Worm (Caenorhabditis elegans) whole organism, L4 larva: ENCODE measurements around the gene pitp-1.

Experiments
- D1046.2 ChIP-seq: fragments of 200-800 bp; sonication (Bioruptor generic); IDR thresholded peaks from 2 replicates; pipeline ENCODE4 v1.3.6; 2022; ENCODE audit warnings: missing genetic modification characterization, missing compliant biosample characterization
- F10B5.3 ChIP-seq: sonication (generic microtip); optimal IDR thresholded peaks from 2 replicates; lab custom pipeline; 2016; ENCODE audit warnings: mild to moderate bottlenecking, missing genetic modification characterization, missing compliant biosample characterization
- F26F4.8 ChIP-seq: fragments of 200-800 bp; sonication (Bioruptor generic); conservative IDR thresholded peaks from 2 replicates; pipeline ENCODE4 v1.3.6; 2022; ENCODE audit warnings: missing genetic modification characterization, missing compliant biosample characterization
- F37D6.2 ChIP-seq: sonication (generic microtip); optimal IDR thresholded peaks from 2 replicates; lab custom pipeline; 2016; ENCODE audit warnings: mild to moderate bottlenecking, missing genetic modification characterization, missing compliant biosample characterization
- F49E8.2 ChIP-seq: sonication (generic microtip); optimal IDR thresholded peaks from 2 replicates; lab custom pipeline; 2016; ENCODE audit warnings: missing compliant biosample characterization, mild to moderate bottlenecking, missing genetic modification characterization, borderline replicate concordance
- R02D3.7 ChIP-seq: fragments of 150-350 bp; sonication (generic microtip); optimal IDR thresholded peaks from 3 replicates; lab custom pipeline; 2014; ENCODE audit warnings: missing biosample characterization, missing genetic modification characterization
- Y105C5A.15 ChIP-seq: fragments of 200-800 bp; sonication (Bioruptor generic); IDR thresholded peaks from 2 replicates; pipeline ENCODE4 v1.3.6; 2022; ENCODE audit warnings: missing genetic modification characterization, missing compliant biosample characterization
- ZK337.2 ChIP-seq: fragments of 200-800 bp; sonication (Bioruptor generic); IDR thresholded peaks from 2 replicates; pipeline ENCODE4 v1.3.6; 2022; ENCODE audit warnings: missing genetic modification reagents, missing genetic modification characterization, missing compliant biosample characterization
- aha-1 ChIP-seq: fragments of 150-350 bp; peaks from one replicate; lab custom pipeline; 2014; ENCODE audit warnings: missing biosample characterization, missing genetic modification characterization
- ama-1 ChIP-seq: fragments of 150-350 bp; optimal IDR thresholded peaks from 2 replicates; lab custom pipeline; 2014; ENCODE audit warnings: inconsistent platforms, mixed read lengths
- arid-1 ChIP-seq: fragments of 200-800 bp; sonication (Bioruptor generic); conservative IDR thresholded peaks from 2 replicates; pipeline ENCODE4 v1.3.6; 2022; ENCODE audit warnings: missing genetic modification reagents, missing genetic modification characterization, missing compliant biosample characterization
- ceh-28 ChIP-seq: fragments of 150-350 bp; optimal IDR thresholded peaks from 2 replicates; lab custom pipeline; 2014; ENCODE audit warnings: missing biosample characterization, missing genetic modification reagents, missing genetic modification characterization
- ceh-32 ChIP-seq: sonication (generic microtip); optimal IDR thresholded peaks from 2 replicates; lab custom pipeline; 2016; ENCODE audit warnings: mild to moderate bottlenecking, missing genetic modification characterization, missing compliant biosample characterization; ENCODE audit not compliant: poor library complexity
- ces-1 ChIP-seq: fragments of 150-350 bp; sonication (generic microtip); optimal IDR thresholded peaks from 4 replicates; lab custom pipeline; 2014; ENCODE audit warnings: missing biosample characterization, missing genetic modification reagents, missing genetic modification characterization
- ctbp-1 ChIP-seq: fragments of 200-800 bp; sonication (Bioruptor generic); IDR thresholded peaks from 2 replicates; pipeline ENCODE4 v1.3.6; 2022; ENCODE audit warnings: missing genetic modification reagents, missing genetic modification characterization, missing compliant biosample characterization
- daf-12 ChIP-seq: fragments of 150-350 bp; optimal IDR thresholded peaks from 2 replicates; lab custom pipeline; 2014; ENCODE audit warnings: missing biosample characterization, missing genetic modification reagents, missing genetic modification characterization
- daf-16 ChIP-seq, 3 experiments: sonication (generic microtip); optimal IDR thresholded peaks; 2 replicates each; lab custom pipeline; 2016 to 2017; ENCODE audit warnings: missing genetic modification characterization in 3 of 3, missing genetic modification reagents in 3 of 3, mild to moderate bottlenecking in 2 of 3, missing compliant biosample characterization in 2 of 3, missing biosample characterization in 1 of 3, moderate library complexity in 1 of 3
- daf-19 ChIP-seq: fragments of 200-800 bp; sonication (Bioruptor generic); conservative IDR thresholded peaks from 2 replicates; pipeline ENCODE4 v1.3.6; 2022; ENCODE audit warnings: missing genetic modification characterization, missing compliant biosample characterization
- dpl-1 ChIP-seq: fragments of 150-350 bp; optimal IDR thresholded peaks from 2 replicates; lab custom pipeline; 2014; ENCODE audit warnings: missing biosample characterization, missing genetic modification reagents, missing genetic modification characterization
- dve-1 ChIP-seq: sonication (generic microtip); optimal IDR thresholded peaks from 2 replicates; lab custom pipeline; 2017; ENCODE audit warnings: antibody characterized with exemption, mild to moderate bottlenecking, missing genetic modification characterization, missing compliant biosample characterization; ENCODE audit not compliant: insufficient read depth
- egl-43 ChIP-seq: fragments of 200-800 bp; sonication (Bioruptor generic); IDR thresholded peaks from 2 replicates; pipeline ENCODE4 v1.3.6; 2022; ENCODE audit warnings: missing genetic modification reagents, missing genetic modification characterization, missing compliant biosample characterization
- hlh-11 ChIP-seq: fragments of 200-800 bp; sonication (Bioruptor generic); optimal IDR thresholded peaks from 2 replicates; lab custom pipeline; 2018; ENCODE audit warnings: mild to moderate bottlenecking, missing genetic modification characterization, missing compliant biosample characterization
- hlh-30 ChIP-seq: sonication (generic microtip); optimal IDR thresholded peaks from 2 replicates; lab custom pipeline; 2017; ENCODE audit warnings: antibody characterized with exemption, mild to moderate bottlenecking, missing genetic modification characterization, missing compliant biosample characterization; ENCODE audit not compliant: insufficient read depth
- hmg-1.1 ChIP-seq: fragments of 200-800 bp; sonication (Bioruptor generic); IDR thresholded peaks from 2 replicates; pipeline ENCODE4 v1.3.6; 2022; ENCODE audit warnings: missing genetic modification reagents, missing genetic modification characterization, missing compliant biosample characterization
- jun-1 ChIP-seq: fragments of 150-350 bp; optimal IDR thresholded peaks from 2 replicates; lab custom pipeline; 2014; ENCODE audit warnings: missing biosample characterization, missing genetic modification reagents, missing genetic modification characterization
- lim-7 ChIP-seq: fragments of 200-800 bp; sonication (Bioruptor generic); IDR thresholded peaks from 2 replicates; pipeline ENCODE4 v1.3.6; 2022; ENCODE audit warnings: missing genetic modification characterization, missing compliant biosample characterization
- lin-1 ChIP-seq: fragments of 200-800 bp; sonication (Bioruptor generic); IDR thresholded peaks from 2 replicates; pipeline ENCODE4 v1.3.6; 2022; ENCODE audit warnings: missing genetic modification reagents, missing genetic modification characterization, missing compliant biosample characterization
- lin-13 ChIP-seq: fragments of 150-350 bp; optimal IDR thresholded peaks from 2 replicates; lab custom pipeline; 2014; ENCODE audit warnings: missing biosample characterization, missing genetic modification reagents, missing genetic modification characterization
- lin-29 ChIP-seq: fragments of 200-800 bp; sonication (Bioruptor generic); IDR thresholded peaks from 2 replicates; pipeline ENCODE4 v1.3.6; 2022; ENCODE audit warnings: missing genetic modification reagents, missing genetic modification characterization, missing compliant biosample characterization
- lin-38 ChIP-seq: fragments of 200-800 bp; sonication (Bioruptor generic); IDR thresholded peaks from 2 replicates; pipeline ENCODE4 v1.3.6; 2022; ENCODE audit warnings: missing genetic modification reagents, missing genetic modification characterization, missing compliant biosample characterization
- madf-5 ChIP-seq, 2 experiments: fragments of 200-800 bp; sonication (Bioruptor generic); IDR thresholded peaks; 2 replicates each; pipeline ENCODE4 v1.3.6; 2022; ENCODE audit warnings: missing compliant biosample characterization in 2 of 2, missing genetic modification characterization in 2 of 2
- madf-9 ChIP-seq: fragments of 200-800 bp; sonication (Bioruptor generic); conservative IDR thresholded peaks from 2 replicates; pipeline ENCODE4 v1.3.6; 2022; ENCODE audit warnings: missing genetic modification reagents, missing genetic modification characterization, missing compliant biosample characterization
- mep-1 ChIP-seq: fragments of 150-350 bp; sonication (generic microtip); optimal IDR thresholded peaks from 3 replicates; lab custom pipeline; 2014; ENCODE audit warnings: missing biosample characterization, missing genetic modification characterization
- nhr-10 ChIP-seq: fragments of 150-350 bp; optimal IDR thresholded peaks from 2 replicates; lab custom pipeline; 2014; ENCODE audit warnings: missing biosample characterization, missing genetic modification characterization
- nhr-25 ChIP-seq: sonication (generic microtip); optimal IDR thresholded peaks from 2 replicates; lab custom pipeline; 2017; ENCODE audit warnings: missing genetic modification characterization, mild to moderate bottlenecking, missing compliant biosample characterization, antibody characterized with exemption, moderate library complexity, borderline replicate concordance; ENCODE audit not compliant: insufficient read depth
- nhr-28 ChIP-seq: fragments of 150-350 bp; optimal IDR thresholded peaks from 2 replicates; lab custom pipeline; 2014; ENCODE audit warnings: missing biosample characterization, missing genetic modification characterization
- nhr-42 ChIP-seq: fragments of 200-800 bp; sonication (Bioruptor generic); IDR thresholded peaks from 2 replicates; pipeline ENCODE4 v1.3.6; 2022; ENCODE audit warnings: missing genetic modification characterization, missing compliant biosample characterization
- nhr-77 ChIP-seq: fragments of 150-350 bp; optimal IDR thresholded peaks from 2 replicates; lab custom pipeline; 2014; ENCODE audit warnings: missing biosample characterization, missing genetic modification characterization
- php-3 ChIP-seq: fragments of 200-800 bp; sonication (Bioruptor generic); IDR thresholded peaks from 2 replicates; pipeline ENCODE4 v1.3.6; 2022; ENCODE audit warnings: missing genetic modification reagents, missing genetic modification characterization, missing compliant biosample characterization
- pqm-1 ChIP-seq: sonication (generic microtip); optimal IDR thresholded peaks from 2 replicates; lab custom pipeline; 2017; ENCODE audit warnings: missing biosample characterization, missing genetic modification characterization
- rbr-2 ChIP-seq: sonication (generic microtip); optimal IDR thresholded peaks from 2 replicates; lab custom pipeline; 2016; ENCODE audit warnings: missing genotype, missing genetic modification characterization, missing compliant biosample characterization
- skn-1 ChIP-seq: fragments of 150-350 bp; optimal IDR thresholded peaks from 2 replicates; lab custom pipeline; 2014; ENCODE audit warnings: missing biosample characterization, missing genetic modification characterization
- snpc-1.2 ChIP-seq: fragments of 200-800 bp; sonication (Bioruptor generic); IDR thresholded peaks from 2 replicates; pipeline ENCODE4 v1.3.6; 2022; ENCODE audit warnings: missing genetic modification reagents, missing genetic modification characterization, missing compliant biosample characterization
- spr-3 ChIP-seq: fragments of 200-800 bp; sonication (Bioruptor generic); optimal IDR thresholded peaks from 2 replicates; lab custom pipeline; 2018; ENCODE audit warnings: mild to moderate bottlenecking, missing genetic modification characterization, missing compliant biosample characterization
- tra-1 ChIP-seq: fragments of 200-800 bp; sonication (Bioruptor generic); IDR thresholded peaks from 2 replicates; pipeline ENCODE4 v1.3.6; 2022; ENCODE audit warnings: missing genetic modification reagents, missing genetic modification characterization, missing compliant biosample characterization
- unc-62 ChIP-seq, 3 experiments: fragments of 150-350 bp in 1 of 3; sonication (generic microtip); optimal IDR thresholded peaks in 2 of 3; peaks in 1 of 3; 1 replicate in 1 of 3; 2 replicates in 2 of 3; lab custom pipeline; 2014 to 2017; ENCODE audit warnings: missing biosample characterization in 3 of 3, missing genetic modification characterization in 3 of 3, missing genetic modification reagents in 3 of 3, missing genotype in 1 of 3
- zfp-3 ChIP-seq: fragments of 200-800 bp; sonication (Bioruptor generic); conservative IDR thresholded peaks from 2 replicates; pipeline ENCODE4 v1.3.6; 2022; ENCODE audit warnings: missing genetic modification reagents, missing genetic modification characterization, missing compliant biosample characterization
- ztf-7 ChIP-seq: fragments of 150-350 bp; optimal IDR thresholded peaks from 2 replicates; lab custom pipeline; 2014; ENCODE audit warnings: missing biosample characterization, missing genetic modification characterization

The pitp-1 gene

ce11 chrIII:3502215-3502838 is 27.3 kb downstream of the pitp-1 start, which contains the start of gene M01F1.8 (continued):
- TF ChIP-seq dpl-1 (GFP tag; lab: Kevin White, UChicago), result no peak
- TF ChIP-seq lim-7, result no peak
- no peak for TF ChIP-seq nhr-10 (tag; lab: Kevin White, UChicago)
- peak; percentile 54 for TF ChIP-seq F10B5.3 (tag; lab: Kevin White, UChicago)
- TF ChIP-seq spr-3 (GFP tag; lab: Kevin White, UChicago), result no peak
- no peak for TF ChIP-seq php-3 (GFP tag; lab: Robert Waterston, UW)
- no peak for TF ChIP-seq F37D6.2
- TF ChIP-seq jun-1 (tag; lab: Kevin White, UChicago), result no peak
- TF ChIP-seq nhr-42, result no peak
- no peak for TF ChIP-seq ceh-28 (tag; lab: Kevin White, UChicago)
- no peak for TF ChIP-seq arid-1 (GFP tag; lab: Robert Waterston, UW)
- no peak for TF ChIP-seq egl-43 (GFP tag; lab: Robert Waterston, UW)
- TF ChIP-seq madf-5 (GFP tag; IDR thresholded peaks at IDR 0.05; lab: Robert Waterston, UW), result no peak
- TF ChIP-seq pqm-1, result no peak
- TF ChIP-seq lin-1 (GFP tag; lab: Robert Waterston, UW), result no peak
- no peak for TF ChIP-seq D1046.2 (GFP tag; lab: Robert Waterston, UW)
- TF ChIP-seq madf-9 (GFP tag; lab: Robert Waterston, UW), result no peak
- peak; percentile 46 for TF ChIP-seq F49E8.2 (tag; lab: Kevin White, UChicago)
- no peak for TF ChIP-seq lin-13
- no peak for TF ChIP-seq ces-1 (GFP tag; lab: Kevin White, UChicago)
- TF ChIP-seq mep-1 (tag; lab: Kevin White, UChicago), result no peak
- TF ChIP-seq aha-1 (tag; lab: Kevin White, UChicago), result no peak
- peak in 1 of 2 experiments; percentile 11 for TF ChIP-seq daf-16 (GFP tag; optimal IDR thresholded peaks at IDR 0.05; lab: Kevin White, UChicago)
- peak; percentile 3 for TF ChIP-seq daf-16 (tag; optimal IDR thresholded peaks at IDR 0.05; lab: Kevin White, UChicago)
- no peak for TF ChIP-seq nhr-28 (tag; lab: Kevin White, UChicago)
- TF ChIP-seq F26F4.8 (GFP tag; lab: Robert Waterston, UW), result no peak
- TF ChIP-seq snpc-1.2 (GFP tag; lab: Robert Waterston, UW), result peak; percentile 29; the same call in 1 of the 2 replicates
- TF ChIP-seq nhr-77 (tag; lab: Kevin White, UChicago), result no peak
- no peak for TF ChIP-seq zfp-3 (GFP tag; lab: Robert Waterston, UW)
- no peak for TF ChIP-seq hmg-1.1 (GFP tag; lab: Robert Waterston, UW)
- TF ChIP-seq skn-1 (tag; lab: Kevin White, UChicago), result no peak
- TF ChIP-seq Y105C5A.15 (GFP tag; lab: Robert Waterston, UW), result 0 out of 2 replicates have a peak, but pooled peaks have one; percentile 28
- no peak for TF ChIP-seq ctbp-1 (GFP tag; lab: Robert Waterston, UW)
- no peak for TF ChIP-seq ama-1 (lab: Kevin White, UChicago)
- no peak for TF ChIP-seq hlh-30 (tag; lab: Kevin White, UChicago)
- TF ChIP-seq lin-38 (GFP tag; lab: Robert Waterston, UW), result peak; percentile 61
- no peak for TF ChIP-seq hlh-11 (tag; lab: Kevin White, UChicago)
- no peak for TF ChIP-seq tra-1 (GFP tag; lab: Robert Waterston, UW)
- TF ChIP-seq rbr-2 (tag; lab: Kevin White, UChicago), result no peak
- no peak for TF ChIP-seq daf-12
- TF ChIP-seq R02D3.7 (tag; lab: Kevin White, UChicago), result no peak
- no peak for TF ChIP-seq ztf-7 (tag; lab: Kevin White, UChicago)
- no peak for TF ChIP-seq nhr-25 (tag; lab: Kevin White, UChicago)
- no peak for TF ChIP-seq dve-1 (tag; lab: Kevin White, UChicago)
- 0 out of 2 replicates have a peak, but pooled peaks have one; percentile 23 for TF ChIP-seq daf-19 (GFP tag; lab: Robert Waterston, UW)
- peak in 1 of 2 experiments; percentile 77 for TF ChIP-seq unc-62 (GFP tag; optimal IDR thresholded peaks at IDR 0.05 in 1 of 2; lab: Kevin White, UChicago)
- no peak for TF ChIP-seq unc-62 (tag; optimal IDR thresholded peaks at IDR 0.05; lab: Kevin White, UChicago)
- TF ChIP-seq ceh-32 (tag; lab: Kevin White, UChicago), result no peak
- no peak for TF ChIP-seq ZK337.2 (GFP tag; lab: Robert Waterston, UW)
- no peak for TF ChIP-seq lin-29
